Fruit fly (Drosophila melanogaster) whole organism, embryonic: ENCODE data around the gene CG13995.

Experiments
- CG10209 ChIP-seq: fragments of 200-800 bp; sonication (Bioruptor generic); optimal IDR thresholded peaks from 3 replicates; lab custom pipeline; 2017; ENCODE audit warnings: missing biosample characterization, mild to moderate bottlenecking, missing genetic modification characterization, missing genetic modification reagents
- CG10565 ChIP-seq: fragments of 200-800 bp; sonication (Bioruptor generic); optimal IDR thresholded peaks from 3 replicates; lab custom pipeline; 2016; ENCODE audit warnings: missing biosample characterization, mild to moderate bottlenecking, missing genetic modification characterization
- CG10979 ChIP-seq: fragments of 200-800 bp; sonication (Bioruptor generic); optimal IDR thresholded peaks from 2 replicates; lab custom pipeline; 2018; ENCODE audit warnings: missing biosample characterization, mild to moderate bottlenecking, missing genetic modification characterization, moderate library complexity
- CG11085 ChIP-seq: fragments of 200-800 bp; sonication (Bioruptor generic); IDR thresholded peaks from 2 replicates; pipeline ENCODE4 v1.3.6; 2022; ENCODE audit warnings: missing biosample characterization, missing genetic modification characterization
- CG12299 ChIP-seq: fragments of 200-800 bp; sonication (Bioruptor generic); optimal IDR thresholded peaks from 2 replicates; lab custom pipeline; 2018; ENCODE audit warnings: missing biosample characterization, mild to moderate bottlenecking, missing genetic modification characterization
- CG12769 ChIP-seq: fragments of 200-800 bp; sonication (Bioruptor generic); optimal IDR thresholded peaks from 2 replicates; lab custom pipeline; 2019; ENCODE audit warnings: missing biosample characterization, mild to moderate bottlenecking, missing genetic modification characterization, moderate library complexity
- CG12942 ChIP-seq: fragments of 200-800 bp; sonication (Bioruptor generic); optimal IDR thresholded peaks from 3 replicates; lab custom pipeline; 2016; ENCODE audit warnings: missing biosample characterization, missing genetic modification characterization
- CG15073 ChIP-seq: fragments of 200-800 bp; sonication (Bioruptor generic); optimal IDR thresholded peaks from 2 replicates; lab custom pipeline; 2016; ENCODE audit warnings: missing biosample characterization, missing genetic modification characterization
- CG16813 ChIP-seq: fragments of 200-800 bp; sonication (Bioruptor generic); IDR thresholded peaks from 3 replicates; pipeline ENCODE4 v1.3.6; 2022; ENCODE audit warnings: missing biosample characterization, missing genetic modification characterization; ENCODE audit not compliant: partially characterized antibody
- CG18619 ChIP-seq: fragments of 200-800 bp; sonication (Bioruptor generic); optimal IDR thresholded peaks from 3 replicates; lab custom pipeline; 2017; ENCODE audit warnings: missing biosample characterization, mild to moderate bottlenecking, missing genetic modification characterization
- CG2120 ChIP-seq: fragments of 200-800 bp; sonication (Bioruptor generic); optimal IDR thresholded peaks from 3 replicates; lab custom pipeline; 2016; ENCODE audit warnings: missing biosample characterization, missing genetic modification characterization
- CG2199 ChIP-seq: fragments of 200-800 bp; sonication (Bioruptor generic); IDR thresholded peaks from 3 replicates; pipeline ENCODE4 v1.3.6; 2022; ENCODE audit warnings: missing biosample characterization, missing genetic modification characterization
- CG2712 ChIP-seq: fragments of 200-800 bp; optimal IDR thresholded peaks from 3 replicates; lab custom pipeline; 2019; ENCODE audit warnings: missing biosample characterization, mild to moderate bottlenecking, missing genetic modification characterization, moderate library complexity
- CG2889 ChIP-seq: fragments of 200-800 bp; sonication (Bioruptor generic); IDR thresholded peaks from 3 replicates; pipeline ENCODE4 v1.3.6; 2022; ENCODE audit warnings: missing biosample characterization, missing genetic modification characterization
- CG32532 ChIP-seq: fragments of 200-800 bp; sonication (Bioruptor generic); IDR thresholded peaks from 2 replicates; pipeline ENCODE4 v1.3.6; 2022; ENCODE audit warnings: missing biosample characterization, missing genetic modification characterization
- CG32772 ChIP-seq: fragments of 200-800 bp; sonication (Bioruptor generic); IDR thresholded peaks from 2 replicates; pipeline ENCODE4 v1.3.6; 2022; ENCODE audit warnings: missing biosample characterization, missing genetic modification characterization
- CG4617 ChIP-seq: fragments of 200-800 bp; sonication (Bioruptor generic); optimal IDR thresholded peaks from 3 replicates; lab custom pipeline; 2016; ENCODE audit warnings: missing biosample characterization, missing genetic modification characterization, borderline replicate concordance
- CG6272 ChIP-seq: fragments of 200-800 bp; sonication (Bioruptor generic); IDR thresholded peaks from 2 replicates; pipeline ENCODE4 v1.3.6; 2022; ENCODE audit warnings: missing biosample characterization, missing genetic modification characterization
- CG8924 ChIP-seq: fragments of 200-800 bp; optimal IDR thresholded peaks from 3 replicates; lab custom pipeline; 2019; ENCODE audit warnings: missing biosample characterization, mild to moderate bottlenecking, missing genetic modification characterization, moderate library complexity
- CG9437 ChIP-seq: fragments of 200-800 bp; sonication (Bioruptor generic); optimal IDR thresholded peaks from 2 replicates; lab custom pipeline; 2018; ENCODE audit warnings: missing biosample characterization, mild to moderate bottlenecking, missing genetic modification characterization
- ERR ChIP-seq: fragments of 200-800 bp; sonication (Bioruptor generic); optimal IDR thresholded peaks from 2 replicates; lab custom pipeline; 2016; ENCODE audit warnings: missing biosample characterization, missing genetic modification characterization
- Fer1 ChIP-seq: fragments of 200-800 bp; sonication (Bioruptor generic); optimal IDR thresholded peaks from 2 replicates; lab custom pipeline; 2017; ENCODE audit warnings: missing biosample characterization, mild to moderate bottlenecking, missing genetic modification characterization
- H15 ChIP-seq: fragments of 200-800 bp; sonication (Bioruptor generic); IDR thresholded peaks from 3 replicates; pipeline ENCODE4 v1.3.6; 2022; ENCODE audit warnings: missing biosample characterization, missing genetic modification characterization
- Hr78 ChIP-seq, 2 experiments: fragments of 200-800 bp in 1 of 2; fragments of >200 bp in 1 of 2; sonication (Bioruptor generic) in 1 of 2; optimal IDR thresholded peaks; 2 replicates each; lab custom pipeline; 2017 to 2019; ENCODE audit warnings: missing biosample characterization in 2 of 2, missing genetic modification characterization in 2 of 2, mild to moderate bottlenecking in 1 of 2, moderate library complexity in 1 of 2
- MBD-R2 ChIP-seq: fragments of 200-800 bp; sonication (Bioruptor generic); IDR thresholded peaks from 2 replicates; pipeline ENCODE4 v1.3.6; 2022; ENCODE audit warnings: missing biosample characterization, missing genetic modification characterization
- MESR4 ChIP-seq: fragments of 200-800 bp; sonication (Bioruptor generic); optimal IDR thresholded peaks from 2 replicates; lab custom pipeline; 2018; ENCODE audit warnings: missing biosample characterization, mild to moderate bottlenecking, missing genetic modification characterization, moderate library complexity
- Myb ChIP-seq: fragments of 200-800 bp; sonication (Bioruptor generic); optimal IDR thresholded peaks from 2 replicates; lab custom pipeline; 2016; ENCODE audit warnings: missing biosample characterization, missing genetic modification characterization
- Ptx1 ChIP-seq: fragments of 200-800 bp; sonication (Bioruptor generic); IDR thresholded peaks from 2 replicates; pipeline ENCODE4 v1.3.6; 2022; ENCODE audit warnings: missing biosample characterization, missing genetic modification characterization
- Scr ChIP-seq: fragments of 200-800 bp; sonication (Bioruptor generic); IDR thresholded peaks from 2 replicates; pipeline ENCODE4 v1.3.6; 2022; ENCODE audit warnings: missing biosample characterization, missing genetic modification characterization; ENCODE audit not compliant: partially characterized antibody
- Six4 ChIP-seq: fragments of 200-800 bp; sonication (Bioruptor generic); optimal IDR thresholded peaks from 2 replicates; lab custom pipeline; 2016; ENCODE audit warnings: missing biosample characterization, missing genetic modification characterization
- aop ChIP-seq: fragments of 200-800 bp; sonication (Bioruptor generic); IDR thresholded peaks from 2 replicates; pipeline ENCODE4 v1.3.6; 2022; ENCODE audit warnings: missing biosample characterization, missing genetic modification characterization
- caup ChIP-seq: fragments of 200-800 bp; sonication (Bioruptor generic); optimal IDR thresholded peaks from 3 replicates; lab custom pipeline; 2017; ENCODE audit warnings: missing biosample characterization, mild to moderate bottlenecking, missing genetic modification characterization, moderate library complexity; ENCODE audit not compliant: severe bottlenecking
- dysf ChIP-seq: fragments of 200-800 bp; sonication (Bioruptor generic); IDR thresholded peaks from 3 replicates; pipeline ENCODE4 v1.3.6; 2022; ENCODE audit warnings: missing biosample characterization, missing genetic modification characterization
- ewg ChIP-seq: fragments of 200-800 bp; sonication (Bioruptor generic); optimal IDR thresholded peaks from 3 replicates; lab custom pipeline; 2017; ENCODE audit warnings: mild to moderate bottlenecking, missing biosample characterization, missing genetic modification reagents, missing genetic modification characterization
- exex ChIP-seq: fragments of 200-800 bp; sonication (Bioruptor generic); optimal IDR thresholded peaks from 4 replicates; lab custom pipeline; 2018; ENCODE audit warnings: missing biosample characterization, mild to moderate bottlenecking, missing genetic modification characterization, moderate library complexity
- gcm ChIP-seq: fragments of 200-800 bp; sonication (Bioruptor generic); optimal IDR thresholded peaks from 2 replicates; lab custom pipeline; 2019; ENCODE audit warnings: missing biosample characterization, mild to moderate bottlenecking, missing genetic modification characterization, moderate library complexity
- gfzf ChIP-seq: fragments of 200-800 bp; sonication (Bioruptor generic); optimal IDR thresholded peaks from 2 replicates; lab custom pipeline; 2016; ENCODE audit warnings: missing biosample characterization, mild to moderate bottlenecking, missing genetic modification characterization, moderate library complexity
- ind ChIP-seq: fragments of 200-800 bp; sonication (Bioruptor generic); optimal IDR thresholded peaks from 3 replicates; lab custom pipeline; 2016; ENCODE audit warnings: missing biosample characterization, missing genetic modification characterization
- inv ChIP-seq: fragments of 200-800 bp; sonication (Bioruptor generic); IDR thresholded peaks from 2 replicates; pipeline ENCODE4 v1.3.6; 2022; ENCODE audit warnings: missing biosample characterization, missing genetic modification characterization; ENCODE audit not compliant: partially characterized antibody
- mam ChIP-seq: fragments of 200-800 bp; sonication (Bioruptor generic); optimal IDR thresholded peaks from 3 replicates; lab custom pipeline; 2016; ENCODE audit warnings: missing biosample characterization, missing genetic modification characterization
- mirr ChIP-seq: fragments of 200-800 bp; sonication (Bioruptor generic); optimal IDR thresholded peaks from 3 replicates; lab custom pipeline; 2018; ENCODE audit warnings: missing biosample characterization, mild to moderate bottlenecking, missing genetic modification characterization
- nerfin-2 ChIP-seq: fragments of 200-800 bp; sonication (Bioruptor generic); IDR thresholded peaks from 2 replicates; pipeline ENCODE4 v1.3.6; 2022; ENCODE audit warnings: missing biosample characterization, missing genetic modification characterization; ENCODE audit not compliant: partially characterized antibody
- nom ChIP-seq: fragments of 200-800 bp; sonication (Bioruptor generic); optimal IDR thresholded peaks from 2 replicates; lab custom pipeline; 2017; ENCODE audit warnings: missing biosample characterization, missing genetic modification characterization, mild to moderate bottlenecking, moderate library complexity, missing genetic modification reagents
- pnt ChIP-seq: fragments of 200-800 bp; sonication (Bioruptor generic); optimal IDR thresholded peaks from 3 replicates; lab custom pipeline; 2016; ENCODE audit warnings: missing biosample characterization, missing genetic modification characterization
- row ChIP-seq: fragments of 200-800 bp; sonication (Bioruptor generic); IDR thresholded peaks from 3 replicates; pipeline ENCODE4 v1.3.6; 2022; ENCODE audit warnings: missing biosample characterization, missing genetic modification characterization
- so ChIP-seq: fragments of 200-800 bp; sonication (Bioruptor generic); IDR thresholded peaks from 3 replicates; pipeline ENCODE4 v1.3.6; 2022; ENCODE audit warnings: missing biosample characterization, missing genetic modification characterization
- sob ChIP-seq: fragments of 200-800 bp; sonication (Bioruptor generic); IDR thresholded peaks from 2 replicates; pipeline ENCODE4 v1.3.6; 2022; ENCODE audit warnings: missing biosample characterization, missing genetic modification characterization
- zen2 ChIP-seq: fragments of 200-800 bp; sonication (Bioruptor generic); IDR thresholded peaks from 3 replicates; pipeline ENCODE4 v1.3.6; 2022; ENCODE audit warnings: missing biosample characterization, missing genetic modification characterization; ENCODE audit not compliant: partially characterized antibody

CG13995 gene

dm6 chr2L:6047528-6048160 lies 6.5 kb upstream of the CG13995 start, which contains the start of gene IPIP (continued):
- TF ChIP-seq row (GFP tag; lab: Robert Waterston, UW): peak; percentile 48; the same call in 2 of the 3 replicates
- TF ChIP-seq CG2199 (GFP tag; lab: Robert Waterston, UW): peak; percentile 56; the same call in 1 of the 3 replicates
- TF ChIP-seq pnt (GFP tag; lab: Kevin White, UChicago): no peak
- TF ChIP-seq exex: no peak
- TF ChIP-seq CG15073 (GFP tag; lab: Kevin White, UChicago): no peak
- TF ChIP-seq aop: no peak
- peak; percentile 53 for TF ChIP-seq caup (GFP tag; lab: Kevin White, UChicago)
- peak; percentile 87 for TF ChIP-seq CG16813 (GFP tag; lab: Robert Waterston, UW)
- no peak for TF ChIP-seq CG12299 (tag; lab: Kevin White, UChicago)
- TF ChIP-seq MESR4 (GFP tag; lab: Kevin White, UChicago): peak; percentile 91
- peak; percentile 4 for TF ChIP-seq CG18619
- TF ChIP-seq ind (GFP tag; lab: Kevin White, UChicago): peak; percentile 12
- TF ChIP-seq CG10565: no peak
- TF ChIP-seq inv (GFP tag; lab: Robert Waterston, UW): peak; percentile 83
- TF ChIP-seq CG9437 (GFP tag; lab: Kevin White, UChicago): peak; percentile 6
- TF ChIP-seq CG2712: peak; percentile 46
- peak; percentile 55 for TF ChIP-seq CG2120 (GFP tag; lab: Kevin White, UChicago)
- peak; percentile 48 for TF ChIP-seq CG10209 (GFP tag; lab: Kevin White, UChicago)
- peak; percentile 0 for TF ChIP-seq CG10979 (tag; lab: Kevin White, UChicago)
- no peak for TF ChIP-seq CG2889
- peak; percentile 47 for TF ChIP-seq Ptx1 (GFP tag; lab: Robert Waterston, UW)
- TF ChIP-seq mam (GFP tag; lab: Kevin White, UChicago): peak; percentile 52
- peak; percentile 12 for TF ChIP-seq ewg (GFP tag; lab: Kevin White, UChicago)
- TF ChIP-seq mirr: peak; percentile 58
- peak; percentile 31 for TF ChIP-seq CG12769
- TF ChIP-seq Hr78 (GFP tag; optimal IDR thresholded peaks at IDR 0.05; lab: Kevin White, UChicago): peak in 1 of 2 experiments; percentile 84
- peak; percentile 63 for TF ChIP-seq nerfin-2 (GFP tag; lab: Robert Waterston, UW)
- peak; percentile 67 for TF ChIP-seq CG32532 (GFP tag; lab: Robert Waterston, UW)
- TF ChIP-seq CG11085: 0 out of 2 replicates have a peak, but pooled peaks have one; percentile 37
- TF ChIP-seq CG8924 (tag; lab: Kevin White, UChicago): peak; percentile 17
- TF ChIP-seq CG12942: no peak
- TF ChIP-seq nom (GFP tag; lab: Kevin White, UChicago): peak; percentile 59
- TF ChIP-seq zen2 (GFP tag; lab: Robert Waterston, UW): peak; percentile 54; the same call in 1 of the 3 replicates
- TF ChIP-seq ERR (GFP tag; lab: Kevin White, UChicago): no peak
- TF ChIP-seq dysf (GFP tag; lab: Robert Waterston, UW): 0 out of 3 replicates have a peak, but pooled peaks have one; percentile 1
- peak; percentile 4 for TF ChIP-seq Fer1 (GFP tag; lab: Kevin White, UChicago)
- peak; percentile 29 for TF ChIP-seq gfzf (GFP tag; lab: Kevin White, UChicago)
- TF ChIP-seq gcm (GFP tag; lab: Kevin White, UChicago): no peak
- peak; percentile 79 for TF ChIP-seq Scr (GFP tag; lab: Robert Waterston, UW)
- TF ChIP-seq CG32772 (GFP tag; lab: Robert Waterston, UW): peak; percentile 23; the same call in 1 of the 2 replicates
- TF ChIP-seq MBD-R2 (GFP tag; lab: Robert Waterston, UW): peak; percentile 93
- TF ChIP-seq H15 (GFP tag; lab: Robert Waterston, UW): peak; percentile 51; the same call in 1 of the 3 replicates
- 0 out of 2 replicates have a peak, but pooled peaks have one; percentile 36 for TF ChIP-seq sob
- TF ChIP-seq Myb (GFP tag; lab: Kevin White, UChicago): no peak
- peak; percentile 44; the same call in 2 of the 3 replicates for TF ChIP-seq so
- peak; percentile 89 for TF ChIP-seq CG4617 (GFP tag; lab: Kevin White, UChicago)
- TF ChIP-seq Six4 (GFP tag; lab: Kevin White, UChicago): no peak
- peak; percentile 63 for TF ChIP-seq CG6272 (GFP tag; lab: Robert Waterston, UW)
